Fruit fly (Drosophila melanogaster) whole organism, embryonic: Measurements from ENCODE around the gene CG46307.

Experiments used
- Ada2b ChIP-seq: fragments of 200-800 bp; sonication (Bioruptor generic); IDR thresholded peaks from 2 replicates; pipeline ENCODE4 v1.3.6; 2022; ENCODE audit warnings: missing biosample characterization, missing genetic modification characterization
- Adf1 ChIP-seq: fragments of 200-800 bp; sonication (Bioruptor generic); IDR thresholded peaks from 2 replicates; pipeline ENCODE4 v1.3.6; 2022; ENCODE audit warnings: missing biosample characterization, missing genetic modification characterization
- C15 ChIP-seq: fragments of 200-800 bp; sonication (Bioruptor generic); IDR thresholded peaks from 3 replicates; pipeline ENCODE4 v1.3.6; 2022; ENCODE audit warnings: missing biosample characterization, missing genetic modification characterization
- CG10267 ChIP-seq: fragments of 200-800 bp; sonication (Bioruptor generic); optimal IDR thresholded peaks from 2 replicates; lab custom pipeline; 2018; ENCODE audit warnings: missing biosample characterization, mild to moderate bottlenecking, missing genetic modification characterization, moderate library complexity
- CG10654 ChIP-seq: fragments of 200-800 bp; sonication (Bioruptor generic); optimal IDR thresholded peaks from 2 replicates; lab custom pipeline; 2016; ENCODE audit warnings: missing biosample characterization, missing genetic modification characterization
- CG12155 ChIP-seq: fragments of 200-800 bp; sonication (Bioruptor generic); optimal IDR thresholded peaks from 3 replicates; lab custom pipeline; 2016; ENCODE audit warnings: missing biosample characterization, missing genetic modification characterization
- CG13287 ChIP-seq: fragments of 200-800 bp; sonication (Bioruptor generic); IDR thresholded peaks from 2 replicates; pipeline ENCODE4 v1.3.6; 2022; ENCODE audit warnings: missing biosample characterization, missing genetic modification characterization; ENCODE audit not compliant: partially characterized antibody
- CG13894 ChIP-seq: fragments of 200-800 bp; sonication (Bioruptor generic); optimal IDR thresholded peaks from 3 replicates; lab custom pipeline; 2018; ENCODE audit warnings: missing biosample characterization, mild to moderate bottlenecking, missing genetic modification characterization, moderate library complexity
- CG14860 ChIP-seq: fragments of 200-800 bp; sonication (Bioruptor generic); IDR thresholded peaks from 3 replicates; pipeline ENCODE4 v1.3.6; 2022; ENCODE audit warnings: missing biosample characterization, missing genetic modification characterization; ENCODE audit not compliant: partially characterized antibody
- CG15514 ChIP-seq: fragments of 200-800 bp; sonication (Bioruptor generic); optimal IDR thresholded peaks from 3 replicates; lab custom pipeline; 2017; ENCODE audit warnings: missing biosample characterization, missing genetic modification characterization, mild to moderate bottlenecking, moderate library complexity, missing genetic modification reagents
- CG1832 ChIP-seq: fragments of 200-800 bp; sonication (Bioruptor generic); optimal IDR thresholded peaks from 2 replicates; lab custom pipeline; 2017; ENCODE audit warnings: missing biosample characterization, mild to moderate bottlenecking, missing genetic modification characterization, inconsistent platforms
- CG18764 ChIP-seq: fragments of 200-800 bp; sonication (Bioruptor generic); optimal IDR thresholded peaks from 3 replicates; lab custom pipeline; 2016; ENCODE audit warnings: missing biosample characterization, missing genetic modification characterization
- CG3281 ChIP-seq: fragments of 200-800 bp; sonication (Bioruptor generic); optimal IDR thresholded peaks from 3 replicates; lab custom pipeline; 2017; ENCODE audit warnings: missing biosample characterization, mild to moderate bottlenecking, missing genetic modification characterization
- CG5245 ChIP-seq: fragments of 200-800 bp; sonication (Bioruptor generic); optimal IDR thresholded peaks from 3 replicates; lab custom pipeline; 2016; ENCODE audit warnings: missing biosample characterization, missing genetic modification characterization
- CG6683 ChIP-seq: fragments of 200-800 bp; sonication (Bioruptor generic); optimal IDR thresholded peaks from 2 replicates; lab custom pipeline; 2017; ENCODE audit warnings: missing biosample characterization, mild to moderate bottlenecking, missing genetic modification characterization, missing genetic modification reagents
- CG7357 ChIP-seq: fragments of 200-800 bp; sonication (Bioruptor generic); IDR thresholded peaks from 3 replicates; pipeline ENCODE4 v1.3.6; 2022; ENCODE audit warnings: missing biosample characterization, missing genetic modification characterization
- CG9437 ChIP-seq: fragments of 200-800 bp; sonication (Bioruptor generic); optimal IDR thresholded peaks from 2 replicates; lab custom pipeline; 2018; ENCODE audit warnings: missing biosample characterization, mild to moderate bottlenecking, missing genetic modification characterization
- CG9932 ChIP-seq: fragments of 200-800 bp; sonication (Bioruptor generic); IDR thresholded peaks from 2 replicates; pipeline ENCODE4 v1.3.6; 2022; ENCODE audit warnings: missing biosample characterization, missing genetic modification characterization
- Hr3 ChIP-seq: fragments of 200-800 bp; sonication (Bioruptor generic); optimal IDR thresholded peaks from 3 replicates; lab custom pipeline; 2016; ENCODE audit warnings: missing biosample characterization, missing genetic modification characterization
- Kr ChIP-seq: fragments of 200-800 bp; sonication (Bioruptor generic); optimal IDR thresholded peaks from 2 replicates; lab custom pipeline; 2017; ENCODE audit warnings: missing biosample characterization, mild to moderate bottlenecking, missing genetic modification characterization
- Nf-YA ChIP-seq: fragments of 200-800 bp; sonication (Bioruptor generic); IDR thresholded peaks from 2 replicates; pipeline ENCODE4 v1.3.6; 2022; ENCODE audit warnings: missing biosample characterization, missing genetic modification characterization
- Optix ChIP-seq: fragments of 200-800 bp; sonication (Bioruptor generic); IDR thresholded peaks from 3 replicates; pipeline ENCODE4 v1.3.6; 2022; ENCODE audit warnings: missing biosample characterization, missing genetic modification characterization
- Ptx1 ChIP-seq: fragments of 200-800 bp; sonication (Bioruptor generic); IDR thresholded peaks from 2 replicates; pipeline ENCODE4 v1.3.6; 2022; ENCODE audit warnings: missing biosample characterization, missing genetic modification characterization
- Sry-δ ChIP-seq: fragments of 200-800 bp; sonication (Bioruptor generic); optimal IDR thresholded peaks from 2 replicates; lab custom pipeline; 2016; ENCODE audit warnings: missing biosample characterization, missing genetic modification characterization
- Ssrp ChIP-seq: fragments of 200-800 bp; sonication (Bioruptor generic); optimal IDR thresholded peaks from 2 replicates; lab custom pipeline; 2018; ENCODE audit warnings: missing biosample characterization, mild to moderate bottlenecking, missing genetic modification characterization, moderate library complexity
- Usf ChIP-seq: fragments of 200-800 bp; sonication (Bioruptor generic); optimal IDR thresholded peaks from 2 replicates; lab custom pipeline; 2017; ENCODE audit warnings: missing genotype, missing biosample characterization, missing genetic modification characterization
- bigmax ChIP-seq: fragments of 200-800 bp; sonication (Bioruptor generic); optimal IDR thresholded peaks from 2 replicates; lab custom pipeline; 2018; ENCODE audit warnings: missing biosample characterization, mild to moderate bottlenecking, missing genetic modification characterization
- chif ChIP-seq, 2 experiments: fragments of 200-800 bp; sonication (Bioruptor generic); optimal IDR thresholded peaks; 3 replicates each; lab custom pipeline; 2016; ENCODE audit warnings: missing biosample characterization in 2 of 2, missing genetic modification characterization in 2 of 2
- chinmo ChIP-seq: fragments of 200-800 bp; sonication (Bioruptor generic); IDR thresholded peaks from 4 replicates; pipeline ENCODE4 v1.3.6; 2022; ENCODE audit warnings: missing biosample characterization, missing genetic modification characterization; ENCODE audit not compliant: partially characterized antibody
- chn ChIP-seq: fragments of 200-800 bp; sonication (Bioruptor generic); optimal IDR thresholded peaks from 2 replicates; lab custom pipeline; 2016; ENCODE audit warnings: missing biosample characterization, missing genetic modification characterization
- crp ChIP-seq, 2 experiments: fragments of 200-800 bp; sonication (Bioruptor generic); optimal IDR thresholded peaks; 2 replicates in 1 of 2; 3 replicates in 1 of 2; lab custom pipeline; 2017; ENCODE audit warnings: missing biosample characterization in 2 of 2, missing genetic modification characterization in 2 of 2, mild to moderate bottlenecking in 1 of 2, moderate library complexity in 1 of 2
- da ChIP-seq: fragments of 200-800 bp; sonication (Bioruptor generic); optimal IDR thresholded peaks from 2 replicates; lab custom pipeline; 2016; ENCODE audit warnings: missing biosample characterization, missing genetic modification characterization
- ems ChIP-seq: fragments of 200-800 bp; sonication (Bioruptor generic); optimal IDR thresholded peaks from 3 replicates; lab custom pipeline; 2016; ENCODE audit warnings: missing biosample characterization, missing genetic modification characterization
- gce ChIP-seq: fragments of 200-800 bp; sonication (Bioruptor generic); IDR thresholded peaks from 3 replicates; pipeline ENCODE4 v1.3.6; 2022; ENCODE audit warnings: missing biosample characterization, missing genetic modification characterization
- grau ChIP-seq: fragments of 200-800 bp; optimal IDR thresholded peaks from 3 replicates; lab custom pipeline; 2019; ENCODE audit warnings: missing biosample characterization, mild to moderate bottlenecking, missing genetic modification characterization, moderate library complexity
- gt ChIP-seq: fragments of 200-800 bp; sonication (Bioruptor generic); IDR thresholded peaks from 2 replicates; pipeline ENCODE4 v1.3.6; 2022; ENCODE audit warnings: missing biosample characterization, missing genetic modification characterization
- hb ChIP-seq: fragments of 200-800 bp; sonication (Bioruptor generic); IDR thresholded peaks from 3 replicates; pipeline ENCODE4 v1.3.6; 2022; ENCODE audit warnings: missing biosample characterization, missing genetic modification characterization; ENCODE audit not compliant: partially characterized antibody
- ind ChIP-seq: fragments of 200-800 bp; sonication (Bioruptor generic); optimal IDR thresholded peaks from 3 replicates; lab custom pipeline; 2016; ENCODE audit warnings: missing biosample characterization, missing genetic modification characterization
- insv ChIP-seq, 2 experiments: fragments of 200-800 bp; sonication (Bioruptor generic); optimal IDR thresholded peaks; 3 replicates each; lab custom pipeline; 2016 to 2018; ENCODE audit warnings: missing biosample characterization in 2 of 2, missing genetic modification characterization in 2 of 2
- kni ChIP-seq: fragments of 200-800 bp; sonication (Bioruptor generic); optimal IDR thresholded peaks from 3 replicates; lab custom pipeline; 2017; ENCODE audit warnings: mild to moderate bottlenecking, missing biosample characterization, missing genetic modification reagents, missing genetic modification characterization
- luna ChIP-seq: fragments of 200-800 bp; sonication (Bioruptor generic); optimal IDR thresholded peaks from 2 replicates; lab custom pipeline; 2016; ENCODE audit warnings: missing biosample characterization, missing genetic modification characterization
- phol ChIP-seq: fragments of 200-800 bp; sonication (Bioruptor generic); optimal IDR thresholded peaks from 3 replicates; lab custom pipeline; 2018; ENCODE audit warnings: missing biosample characterization, mild to moderate bottlenecking, missing genetic modification characterization, moderate library complexity
- pzg ChIP-seq: fragments of 200-800 bp; sonication (Bioruptor generic); optimal IDR thresholded peaks from 3 replicates; lab custom pipeline; 2018; ENCODE audit warnings: missing biosample characterization, mild to moderate bottlenecking, missing genetic modification characterization, moderate library complexity
- sens-2 ChIP-seq: fragments of 200-800 bp; sonication (Bioruptor generic); IDR thresholded peaks from 2 replicates; pipeline ENCODE4 v1.3.6; 2022; ENCODE audit warnings: missing biosample characterization, missing genetic modification characterization
- seq ChIP-seq: fragments of 200-800 bp; sonication (Bioruptor generic); IDR thresholded peaks from 2 replicates; pipeline ENCODE4 v1.3.6; 2022; ENCODE audit warnings: missing biosample characterization, missing genetic modification characterization
- sna ChIP-seq: fragments of 200-800 bp; sonication (Bioruptor generic); IDR thresholded peaks from 2 replicates; pipeline ENCODE4 v1.3.6; 2022; ENCODE audit warnings: missing biosample characterization, missing genetic modification characterization; ENCODE audit not compliant: partially characterized antibody
- stc ChIP-seq: fragments of 200-800 bp; sonication (Bioruptor generic); IDR thresholded peaks from 2 replicates; pipeline ENCODE4 v1.3.6; 2022; ENCODE audit warnings: missing biosample characterization, missing genetic modification characterization
- usp ChIP-seq: fragments of >200 bp; optimal IDR thresholded peaks from 2 replicates; lab custom pipeline; 2017; ENCODE audit warnings: missing biosample characterization, missing genetic modification characterization
- vvl ChIP-seq: fragments of 200-800 bp; sonication (Bioruptor generic); IDR thresholded peaks from 2 replicates; pipeline ENCODE4 v1.3.6; 2022; ENCODE audit warnings: missing biosample characterization, missing genetic modification characterization

CG46307 gene

dm6 chr2L:21070825-21071224, 33.5 kb upstream of the CG46307 start (continued):
- TF ChIP-seq hb, result no peak
- TF ChIP-seq CG3281 (GFP tag; lab: Kevin White, UChicago), result no peak
- no peak for TF ChIP-seq Adf1 (GFP tag; lab: Robert Waterston, UW)
- no peak for TF ChIP-seq sna (GFP tag; lab: Robert Waterston, UW)
- TF ChIP-seq vvl (GFP tag; lab: Robert Waterston, UW), result peak; percentile 63

- TF ChIP-seq Usf (GFP tag; lab: Kevin White, UChicago) (no peak), pzg (GFP tag; lab: Kevin White, UChicago) (peak; percentile 21), Optix (GFP tag; lab: Robert Waterston, UW) (no peak), ind (GFP tag; lab: Kevin White, UChicago) (peak; percentile 16), CG12155 (GFP tag; lab: Kevin White, UChicago) (peak; percentile 10), da (GFP tag; lab: Kevin White, UChicago) (no peak), gt (no peak), bigmax (GFP tag; lab: Kevin White, UChicago) (no peak), insv (GFP tag; optimal IDR thresholded peaks at IDR 0.05; lab: Kevin White, UChicago) (no peak), CG18764 (GFP tag; lab: Kevin White, UChicago) (no peak), Sry-δ (no peak), Ptx1 (no peak), usp (GFP tag; lab: Kevin White, UChicago) (no peak), CG10654 (GFP tag; lab: Kevin White, UChicago) (no peak), CG13287 (GFP tag; lab: Robert Waterston, UW) (no peak), Kr (GFP tag; lab: Kevin White, UChicago) (no peak), Hr3 (GFP tag; lab: Kevin White, UChicago) (no peak), seq (GFP tag; lab: Robert Waterston, UW) (peak; percentile 58), stc (GFP tag; lab: Robert Waterston, UW) (no peak), CG7357 (GFP tag; lab: Robert Waterston, UW) (no peak), CG1832 (GFP tag; lab: Kevin White, UChicago) (no peak), chif (GFP tag; optimal IDR thresholded peaks at IDR 0.05; lab: Kevin White, UChicago) (no peak), chinmo (GFP tag; lab: Robert Waterston, UW) (no peak), gce (GFP tag; lab: Robert Waterston, UW) (no peak), grau (tag; lab: Kevin White, UChicago) (peak; percentile 68), CG13894 (tag; lab: Kevin White, UChicago) (no peak), sens-2 (GFP tag; lab: Robert Waterston, UW) (no peak), CG5245 (no peak), CG15514 (GFP tag; lab: Kevin White, UChicago) (no peak), crp (GFP tag; optimal IDR thresholded peaks at IDR 0.05; lab: Kevin White, UChicago) (peak in 1 of 2 experiments; percentile 52), CG10267 (tag; lab: Kevin White, UChicago) (no peak), CG9437 (no peak), CG9932 (GFP tag; lab: Robert Waterston, UW) (peak; percentile 36; the same call in 1 of the 2 replicates), C15 (GFP tag; lab: Robert Waterston, UW) (no peak), Ssrp (tag; lab: Kevin White, UChicago) (no peak), phol (no peak), Nf-YA (GFP tag; lab: Robert Waterston, UW) (no peak), chn (GFP tag; lab: Kevin White, UChicago) (no peak), kni (no peak), ems (GFP tag; lab: Kevin White, UChicago) (peak; percentile 0), luna (GFP tag; lab: Kevin White, UChicago) (no peak), Ada2b (peak; percentile 14; the same call in 1 of the 2 replicates), CG14860 (GFP tag; lab: Robert Waterston, UW) (no peak), CG6683 (no peak), hb (no peak)
Observed at dm6 chr2L:21071435-21071834, 32.9 kb upstream of the CG46307 start, which contains the start of gene CG9265. CG9265 (minus strand) TSS chr2L:21071502.
